Fruit fly (Drosophila melanogaster) whole organism, embryonic: Measurements from ENCODE around the gene NdufA3.

Source experiments
- CG1024 ChIP-seq: fragments of 200-800 bp; sonication (Bioruptor generic); IDR thresholded peaks from 2 replicates; pipeline ENCODE4 v1.3.6; 2022; ENCODE audit warnings: missing biosample characterization, missing genetic modification characterization
- CG11560 ChIP-seq: fragments of 200-800 bp; sonication (Bioruptor generic); IDR thresholded peaks from 3 replicates; pipeline ENCODE4 v1.3.6; 2022; ENCODE audit warnings: missing biosample characterization, missing genetic modification characterization
- CG11696 ChIP-seq: fragments of 200-800 bp; sonication (Bioruptor generic); IDR thresholded peaks from 2 replicates; pipeline ENCODE4 v1.3.6; 2022; ENCODE audit warnings: missing biosample characterization, missing genetic modification characterization
- CG11723 ChIP-seq: fragments of 200-800 bp; sonication (Bioruptor generic); optimal IDR thresholded peaks from 2 replicates; lab custom pipeline; 2017; ENCODE audit warnings: missing biosample characterization, mild to moderate bottlenecking, missing genetic modification characterization
- CG12071 ChIP-seq: fragments of 200-800 bp; sonication (Bioruptor generic); optimal IDR thresholded peaks from 3 replicates; lab custom pipeline; 2018; ENCODE audit warnings: missing biosample characterization, mild to moderate bottlenecking, missing genetic modification characterization
- CG14014 ChIP-seq: fragments of 200-800 bp; sonication (Bioruptor generic); IDR thresholded peaks from 2 replicates; pipeline ENCODE4 v1.3.6; 2022; ENCODE audit warnings: missing biosample characterization, missing genetic modification characterization
- CG17385 ChIP-seq: fragments of 200-800 bp; sonication (Bioruptor generic); optimal IDR thresholded peaks from 3 replicates; lab custom pipeline; 2018; ENCODE audit warnings: missing biosample characterization, mild to moderate bottlenecking, missing genetic modification characterization
- CG2120 ChIP-seq: fragments of 200-800 bp; sonication (Bioruptor generic); optimal IDR thresholded peaks from 3 replicates; lab custom pipeline; 2016; ENCODE audit warnings: missing biosample characterization, missing genetic modification characterization
- CG3065 ChIP-seq: fragments of 200-800 bp; sonication (Bioruptor generic); optimal IDR thresholded peaks from 2 replicates; lab custom pipeline; 2016; ENCODE audit warnings: missing biosample characterization, missing genetic modification characterization
- CG34224 ChIP-seq: fragments of 200-800 bp; sonication (Bioruptor generic); IDR thresholded peaks from 3 replicates; pipeline ENCODE4 v1.3.6; 2022; ENCODE audit warnings: missing biosample characterization, missing genetic modification characterization; ENCODE audit not compliant: partially characterized antibody
- CG3847 ChIP-seq: fragments of 200-800 bp; sonication (Bioruptor generic); IDR thresholded peaks from 2 replicates; pipeline ENCODE4 v1.3.6; 2022; ENCODE audit warnings: missing biosample characterization, missing genetic modification characterization
- CG42726 ChIP-seq: fragments of 200-800 bp; sonication (Bioruptor generic); IDR thresholded peaks from 2 replicates; pipeline ENCODE4 v1.3.6; 2022; ENCODE audit warnings: missing biosample characterization, missing genetic modification characterization; ENCODE audit not compliant: partially characterized antibody
- CG5180 ChIP-seq: fragments of 200-800 bp; sonication (Bioruptor generic); optimal IDR thresholded peaks from 3 replicates; lab custom pipeline; 2017; ENCODE audit warnings: missing biosample characterization, missing genetic modification characterization, mild to moderate bottlenecking, moderate library complexity, missing genetic modification reagents
- CG6791 ChIP-seq: fragments of 200-800 bp; sonication (Bioruptor generic); IDR thresholded peaks from 3 replicates; pipeline ENCODE4 v1.3.6; 2022; ENCODE audit warnings: missing biosample characterization, missing genetic modification characterization; ENCODE audit not compliant: partially characterized antibody
- CG7271 ChIP-seq: fragments of 200-800 bp; sonication (Bioruptor generic); optimal IDR thresholded peaks from 2 replicates; lab custom pipeline; 2018; ENCODE audit warnings: missing biosample characterization, mild to moderate bottlenecking, missing genetic modification characterization, moderate library complexity
- CG9797 ChIP-seq: fragments of 200-800 bp; sonication (Bioruptor generic); optimal IDR thresholded peaks from 3 replicates; lab custom pipeline; 2018; ENCODE audit warnings: missing biosample characterization, mild to moderate bottlenecking, missing genetic modification characterization
- CG9876 ChIP-seq: fragments of 200-800 bp; sonication (Bioruptor generic); optimal IDR thresholded peaks from 2 replicates; lab custom pipeline; 2016; ENCODE audit warnings: missing biosample characterization, missing genetic modification characterization
- CTCF ChIP-seq: fragments of 200-800 bp; sonication (Bioruptor generic); optimal IDR thresholded peaks from 2 replicates; lab custom pipeline; 2017; ENCODE audit warnings: missing biosample characterization, mild to moderate bottlenecking, missing genetic modification characterization, moderate library complexity
- Camta ChIP-seq: fragments of 200-800 bp; sonication (Bioruptor generic); optimal IDR thresholded peaks from 2 replicates; lab custom pipeline; 2016; ENCODE audit warnings: missing biosample characterization, missing genetic modification characterization
- Chrac-16 ChIP-seq: fragments of 200-800 bp; sonication (Bioruptor generic); optimal IDR thresholded peaks from 3 replicates; lab custom pipeline; 2016; ENCODE audit warnings: missing biosample characterization, missing genetic modification characterization
- D19B ChIP-seq: fragments of 200-800 bp; sonication (Bioruptor generic); optimal IDR thresholded peaks from 2 replicates; lab custom pipeline; 2017; ENCODE audit warnings: missing biosample characterization, mild to moderate bottlenecking, missing genetic modification characterization
- Dip2 ChIP-seq: fragments of 200-800 bp; sonication (Bioruptor generic); IDR thresholded peaks from 2 replicates; pipeline ENCODE4 v1.3.6; 2022; ENCODE audit warnings: missing biosample characterization, missing genetic modification characterization
- E2f1 ChIP-seq: fragments of 200-800 bp; sonication (Bioruptor generic); IDR thresholded peaks from 2 replicates; pipeline ENCODE4 v1.3.6; 2022; ENCODE audit warnings: missing biosample characterization, missing genetic modification characterization
- Eip74EF ChIP-seq, 2 experiments: fragments of 200-800 bp in 1 of 2; fragments of >200 bp in 1 of 2; sonication (Bioruptor generic) in 1 of 2; optimal IDR thresholded peaks; 2 replicates each; lab custom pipeline; 2017 to 2019; ENCODE audit warnings: missing biosample characterization in 2 of 2, missing genetic modification characterization in 2 of 2, mild to moderate bottlenecking in 1 of 2, moderate library complexity in 1 of 2
- HHEX ChIP-seq: fragments of 200-800 bp; sonication (Bioruptor generic); optimal IDR thresholded peaks from 3 replicates; lab custom pipeline; 2017; ENCODE audit warnings: missing biosample characterization, mild to moderate bottlenecking, missing genetic modification characterization, missing genetic modification reagents
- HLH3B ChIP-seq: fragments of 200-800 bp; sonication (Bioruptor generic); IDR thresholded peaks from 2 replicates; pipeline ENCODE4 v1.3.6; 2022; ENCODE audit warnings: missing biosample characterization, missing genetic modification characterization
- Med ChIP-seq: fragments of 200-800 bp; sonication (Bioruptor generic); peaks from one replicate; lab custom pipeline; 2016; ENCODE audit warnings: missing biosample characterization, missing genetic modification characterization, mild to moderate bottlenecking, inconsistent platforms, moderate library complexity
- Oli ChIP-seq: fragments of 200-800 bp; sonication (Bioruptor generic); optimal IDR thresholded peaks from 2 replicates; lab custom pipeline; 2018; ENCODE audit warnings: missing biosample characterization, mild to moderate bottlenecking, missing genetic modification characterization, moderate library complexity
- Ptx1 ChIP-seq: fragments of 200-800 bp; sonication (Bioruptor generic); IDR thresholded peaks from 2 replicates; pipeline ENCODE4 v1.3.6; 2022; ENCODE audit warnings: missing biosample characterization, missing genetic modification characterization
- Sry-β ChIP-seq: fragments of 200-800 bp; sonication (Bioruptor generic); optimal IDR thresholded peaks from 2 replicates; lab custom pipeline; 2018; ENCODE audit warnings: missing biosample characterization, mild to moderate bottlenecking, missing genetic modification characterization, moderate library complexity
- ase ChIP-seq: fragments of 200-800 bp; sonication (Bioruptor generic); IDR thresholded peaks from 3 replicates; pipeline ENCODE4 v1.3.6; 2022; ENCODE audit warnings: missing biosample characterization, missing genetic modification characterization
- bbx ChIP-seq: fragments of 200-800 bp; sonication (Bioruptor generic); IDR thresholded peaks from 2 replicates; pipeline ENCODE4 v1.3.6; 2022; ENCODE audit warnings: missing biosample characterization, missing genetic modification characterization; ENCODE audit not compliant: partially characterized antibody
- caup ChIP-seq: fragments of 200-800 bp; sonication (Bioruptor generic); optimal IDR thresholded peaks from 3 replicates; lab custom pipeline; 2017; ENCODE audit warnings: missing biosample characterization, mild to moderate bottlenecking, missing genetic modification characterization, moderate library complexity; ENCODE audit not compliant: severe bottlenecking
- chinmo ChIP-seq: fragments of 200-800 bp; sonication (Bioruptor generic); IDR thresholded peaks from 4 replicates; pipeline ENCODE4 v1.3.6; 2022; ENCODE audit warnings: missing biosample characterization, missing genetic modification characterization; ENCODE audit not compliant: partially characterized antibody
- chm ChIP-seq: fragments of 200-800 bp; sonication (Bioruptor generic); IDR thresholded peaks from 2 replicates; pipeline ENCODE4 v1.3.6; 2022; ENCODE audit warnings: missing biosample characterization, missing genetic modification characterization
- crol ChIP-seq: fragments of 200-800 bp; sonication (Bioruptor generic); IDR thresholded peaks from 2 replicates; pipeline ENCODE4 v1.3.6; 2022; ENCODE audit warnings: missing biosample characterization, missing genetic modification characterization
- cwo ChIP-seq: fragments of 200-800 bp; sonication (Bioruptor generic); optimal IDR thresholded peaks from 3 replicates; lab custom pipeline; 2017; ENCODE audit warnings: missing biosample characterization, missing genetic modification characterization, mild to moderate bottlenecking, moderate library complexity, missing genetic modification reagents
- dpn ChIP-seq, 2 experiments: fragments of 200-800 bp; sonication (Bioruptor generic); optimal IDR thresholded peaks; 3 replicates each; lab custom pipeline; 2016; ENCODE audit warnings: missing biosample characterization in 2 of 2, missing genetic modification characterization in 2 of 2
- eve ChIP-seq, 2 experiments: fragments of >200 bp; optimal IDR thresholded peaks; 2 replicates each; lab custom pipeline; 2017; ENCODE audit warnings: missing biosample characterization in 2 of 2, missing genetic modification characterization in 2 of 2
- fd3F ChIP-seq: fragments of 200-800 bp; sonication (Bioruptor generic); optimal IDR thresholded peaks from 2 replicates; lab custom pipeline; 2018; ENCODE audit warnings: missing biosample characterization, mild to moderate bottlenecking, missing genetic modification characterization, moderate library complexity
- gce ChIP-seq: fragments of 200-800 bp; sonication (Bioruptor generic); IDR thresholded peaks from 3 replicates; pipeline ENCODE4 v1.3.6; 2022; ENCODE audit warnings: missing biosample characterization, missing genetic modification characterization
- gcm ChIP-seq: fragments of 200-800 bp; sonication (Bioruptor generic); optimal IDR thresholded peaks from 2 replicates; lab custom pipeline; 2019; ENCODE audit warnings: missing biosample characterization, mild to moderate bottlenecking, missing genetic modification characterization, moderate library complexity
- lola ChIP-seq, 3 experiments: fragments of >200 bp in 2 of 3; fragments of 200-800 bp in 1 of 3; sonication (Bioruptor generic) in 1 of 3; optimal IDR thresholded peaks; 2 replicates each; lab custom pipeline; 2017 to 2019; ENCODE audit warnings: missing biosample characterization in 3 of 3, missing genetic modification characterization in 3 of 3, mild to moderate bottlenecking in 1 of 3, moderate library complexity in 1 of 3
- scrt ChIP-seq: fragments of 200-800 bp; sonication (Bioruptor generic); optimal IDR thresholded peaks from 2 replicates; lab custom pipeline; 2018; ENCODE audit warnings: missing biosample characterization, mild to moderate bottlenecking, missing genetic modification characterization, moderate library complexity
- slou ChIP-seq: fragments of 200-800 bp; sonication (Bioruptor generic); optimal IDR thresholded peaks from 3 replicates; lab custom pipeline; 2016; ENCODE audit warnings: missing biosample characterization, missing genetic modification characterization
- tup ChIP-seq: fragments of 200-800 bp; sonication (Bioruptor generic); optimal IDR thresholded peaks from 2 replicates; lab custom pipeline; 2016; ENCODE audit warnings: missing biosample characterization, mild to moderate bottlenecking, missing genetic modification characterization, moderate library complexity
- unpg ChIP-seq: fragments of 200-800 bp; sonication (Bioruptor generic); optimal IDR thresholded peaks from 3 replicates; lab custom pipeline; 2018; ENCODE audit warnings: missing biosample characterization, mild to moderate bottlenecking, missing genetic modification characterization, moderate library complexity
- zfh2 ChIP-seq: fragments of 200-800 bp; sonication (Bioruptor generic); optimal IDR thresholded peaks from 2 replicates; lab custom pipeline; 2016; ENCODE audit warnings: missing biosample characterization, missing genetic modification characterization

NdufA3 gene

dm6 chrX:9120828-9121754 lies 38.8 kb downstream of the NdufA3 start:
- TF ChIP-seq CG34224 (GFP tag; lab: Robert Waterston, UW) (no peak), cwo (GFP tag; lab: Kevin White, UChicago) (peak; percentile 41), CG2120 (GFP tag; lab: Kevin White, UChicago) (peak; percentile 68), bbx (GFP tag; lab: Robert Waterston, UW) (no peak), CTCF (no peak), CG42726 (no peak), Chrac-16 (GFP tag; lab: Kevin White, UChicago) (no peak), CG3065 (GFP tag; lab: Kevin White, UChicago) (no peak), CG17385 (peak; percentile 57), lola (GFP tag; optimal IDR thresholded peaks at IDR 0.05; lab: Kevin White, UChicago) (peak in 1 of 3 experiments; percentile 33), dpn (GFP tag; optimal IDR thresholded peaks at IDR 0.05; lab: Kevin White, UChicago) (peak; percentile 24 to 32), chinmo (GFP tag; lab: Robert Waterston, UW) (no peak), zfh2 (GFP tag; lab: Kevin White, UChicago) (no peak), Camta (GFP tag; lab: Kevin White, UChicago) (peak; percentile 12), HLH3B (peak; percentile 20; the same call in 1 of the 2 replicates), ase (GFP tag; lab: Robert Waterston, UW) (no peak), tup (GFP tag; lab: Kevin White, UChicago) (no peak), unpg (GFP tag; lab: Kevin White, UChicago) (peak; percentile 52), scrt (peak; percentile 4), Sry-β (GFP tag; lab: Kevin White, UChicago) (no peak), CG11723 (GFP tag; lab: Kevin White, UChicago) (no peak), D19B (GFP tag; lab: Kevin White, UChicago) (peak; percentile 81), HHEX (peak; percentile 45), CG7271 (tag; lab: Kevin White, UChicago) (no peak), CG1024 (GFP tag; lab: Robert Waterston, UW) (peak; percentile 39; the same call in 1 of the 2 replicates), CG9797 (no peak), Dip2 (GFP tag; lab: Robert Waterston, UW) (no peak), fd3F (no peak), Oli (tag; lab: Kevin White, UChicago) (peak; percentile 53), Eip74EF (GFP tag; optimal IDR thresholded peaks at IDR 0.05; lab: Kevin White, UChicago) (peak in 1 of 2 experiments; percentile 22), gcm (GFP tag; lab: Kevin White, UChicago) (peak; percentile 7), gce (GFP tag; lab: Robert Waterston, UW) (no peak), CG11560 (tag; lab: Robert Waterston, UW) (no peak), E2f1 (GFP tag; lab: Robert Waterston, UW) (0 out of 2 replicates have a peak, but pooled peaks have one; percentile 32), CG3847 (no peak), Ptx1 (GFP tag; lab: Robert Waterston, UW) (peak; percentile 46; the same call in 1 of the 2 replicates), CG9876 (GFP tag; lab: Kevin White, UChicago) (no peak), CG14014 (GFP tag; lab: Robert Waterston, UW) (peak; percentile 47), Med (GFP tag; lab: Kevin White, UChicago) (peak; percentile 86), CG5180 (no peak), chm (GFP tag; lab: Robert Waterston, UW) (no peak), eve (GFP tag; optimal IDR thresholded peaks at IDR 0.05; lab: Kevin White, UChicago) (no peak), crol (GFP tag; lab: Robert Waterston, UW) (0 out of 2 replicates have a peak, but pooled peaks have one; percentile 16), CG12071 (GFP tag; lab: Kevin White, UChicago) (peak; percentile 19), CG6791 (GFP tag; lab: Robert Waterston, UW) (no peak), CG11696 (peak; percentile 87), caup (GFP tag; lab: Kevin White, UChicago) (no peak), slou (GFP tag; lab: Kevin White, UChicago) (no peak)
